Worm (Caenorhabditis elegans): ENCODE measurements around the gene F29A7.8.

ce11 chrII:2752536-2752935, 5.3 kb downstream of the F29A7.8 start, which contains the start of gene F29A7.6:
- TF ChIP-seq cog-1 (tag; optimal IDR thresholded peaks at IDR 0.05) = peak; percentile 20
- TF ChIP-seq ztf-23 (GFP tag; IDR thresholded peaks at IDR 0.05) = peak; percentile 72; the same call in 1 of the 2 replicates
- no peak for TF ChIP-seq med-1 (GFP tag; optimal IDR thresholded peaks at IDR 0.05; ENCODE audit: insufficient read depth)
- TF ChIP-seq ref-1 (GFP tag; conservative IDR thresholded peaks at IDR 0.05) = no peak
- TF ChIP-seq flt-1 (GFP tag; IDR thresholded peaks at IDR 0.05) = peak; percentile 65

Data from whole organism, midembryonic.